Worm (Caenorhabditis elegans) whole organism, early embryonic: ENCODE measurements around the gene F01G10.10.

Experiments
- F13C5.2 ChIP-seq: sonication (generic microtip); optimal IDR thresholded peaks from 2 replicates; lab custom pipeline; 2017; ENCODE audit warnings: mild to moderate bottlenecking, missing genetic modification characterization, inconsistent platforms, missing compliant biosample characterization
- aly-1 ChIP-seq: sonication (generic microtip); optimal IDR thresholded peaks from 2 replicates; lab custom pipeline; 2016; ENCODE audit warnings: missing genetic modification characterization, missing compliant biosample characterization
- ama-1 ChIP-seq: fragments of 150-350 bp; optimal IDR thresholded peaks from 2 replicates; lab custom pipeline; 2014
- ets-7 ChIP-seq: sonication (generic microtip); optimal IDR thresholded peaks from 2 replicates; lab custom pipeline; 2016; ENCODE audit warnings: missing genotype, missing genetic modification characterization, missing compliant biosample characterization
- flt-1 ChIP-seq: fragments of 200-800 bp; sonication (Bioruptor generic); IDR thresholded peaks from 2 replicates; pipeline ENCODE4 v1.3.6; 2022; ENCODE audit warnings: missing genetic modification characterization, missing compliant biosample characterization
- hnd-1 ChIP-seq: sonication (generic microtip); optimal IDR thresholded peaks from 2 replicates; lab custom pipeline; 2016; ENCODE audit warnings: missing genetic modification characterization, missing compliant biosample characterization
- scrt-1 ChIP-seq: fragments of 200-800 bp; sonication (Bioruptor generic); IDR thresholded peaks from 2 replicates; pipeline ENCODE4 v1.3.6; 2022; ENCODE audit warnings: missing genetic modification characterization, missing compliant biosample characterization
- tra-4 ChIP-seq: sonication (generic microtip); optimal IDR thresholded peaks from 2 replicates; lab custom pipeline; 2017; ENCODE audit warnings: missing genetic modification characterization, missing compliant biosample characterization

DNA sequence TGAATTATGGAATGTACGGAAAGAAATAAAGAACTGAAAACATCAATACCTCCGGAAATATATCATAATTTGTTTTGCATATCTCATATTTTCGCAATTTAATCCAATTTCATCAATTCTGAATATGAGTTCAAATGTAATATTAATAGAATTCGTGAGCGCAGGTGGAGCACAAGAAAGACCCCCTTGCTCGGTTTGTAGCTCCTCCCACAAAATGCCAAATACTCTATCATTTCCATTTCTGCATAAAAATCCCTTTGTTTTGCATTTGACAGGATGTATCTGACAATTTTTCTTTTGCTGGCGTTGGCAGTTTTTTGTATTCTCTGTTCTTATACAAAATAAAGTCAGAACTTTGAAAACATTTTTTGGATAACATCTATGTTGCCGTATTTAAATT lies 29.1 kb downstream of the F01G10.10 start:
- no peak for TF ChIP-seq tra-4 (tag; lab: Kevin White, UChicago)
- TF ChIP-seq flt-1 (GFP tag; lab: Robert Waterston, UW): no peak
- no peak for TF ChIP-seq scrt-1 (GFP tag; lab: Robert Waterston, UW)
- no peak for TF ChIP-seq hnd-1
- no peak for TF ChIP-seq ets-7 (tag; lab: Kevin White, UChicago)
- no peak for TF ChIP-seq ama-1 (lab: Kevin White, UChicago)
- no peak for TF ChIP-seq aly-1 (tag; lab: Kevin White, UChicago)
- no peak for TF ChIP-seq F13C5.2
